1 fruit fly cellular context compared by ENCODE assay signal in the genomic region with DNA sequence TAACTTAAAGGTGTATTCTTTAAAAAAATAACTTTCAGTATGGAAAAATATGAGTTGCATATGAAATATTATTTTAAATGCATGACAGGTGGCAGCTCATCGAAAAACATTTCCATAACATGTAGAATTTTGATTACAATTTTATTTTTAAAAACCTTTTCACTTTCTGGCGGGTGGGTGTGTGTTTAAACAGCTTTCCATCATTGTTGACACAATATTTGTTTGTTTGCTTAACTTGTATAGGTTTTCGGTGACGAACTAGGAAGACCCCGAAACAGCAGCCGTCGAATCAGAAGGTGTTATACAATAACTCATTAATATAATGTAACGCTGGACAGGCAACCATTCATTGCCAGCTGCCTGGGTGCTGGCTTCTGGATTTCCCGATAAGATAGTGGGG.
TF ChIP-seq lines count a peak whose summit lies in the region.

No protein-coding gene starts in this region.

TF ChIP-seq in whole organism, embryonic, 481 proteins besides CTCF, POLR2A, EP300 and RAD21 (continued from another document and continues in another):
- TF ChIP-seq wek (GFP tag; optimal IDR thresholded peaks at IDR 0.05; lab: Kevin White, UChicago) = peak; percentile 35
- no peak for TF ChIP-seq yki (optimal IDR thresholded peaks at IDR 0.05; lab: Kevin White, UChicago)
- TF ChIP-seq gce (GFP tag; IDR thresholded peaks at IDR 0.05; lab: Robert Waterston, UW) = no peak
- TF ChIP-seq Mad (GFP tag; optimal IDR thresholded peaks at IDR 0.05; lab: Kevin White, UChicago) = no peak
- no peak for TF ChIP-seq zfh2 (GFP tag; optimal IDR thresholded peaks at IDR 0.05; lab: Kevin White, UChicago)
- no peak for TF ChIP-seq CG6654 (GFP tag; optimal IDR thresholded peaks at IDR 0.05; lab: Kevin White, UChicago)
- no peak for TF ChIP-seq danr (GFP tag; IDR thresholded peaks at IDR 0.05; lab: Robert Waterston, UW)
- TF ChIP-seq exex (tag; optimal IDR thresholded peaks at IDR 0.05; lab: Kevin White, UChicago) = no peak
- no peak for TF ChIP-seq odd (GFP tag; optimal IDR thresholded peaks at IDR 0.05; lab: Kevin White, UChicago)
- TF ChIP-seq Xbp1 (GFP tag; optimal IDR thresholded peaks at IDR 0.05; lab: Kevin White, UChicago) = no peak
- no peak for TF ChIP-seq E2f1 (GFP tag; IDR thresholded peaks at IDR 0.05; lab: Robert Waterston, UW)
- no peak for TF ChIP-seq D19B (GFP tag; optimal IDR thresholded peaks at IDR 0.05; lab: Kevin White, UChicago)
- TF ChIP-seq B-H2 (GFP tag; optimal IDR thresholded peaks at IDR 0.05; lab: Kevin White, UChicago) = no peak
- TF ChIP-seq CG7372 (GFP tag; IDR thresholded peaks at IDR 0.05; lab: Robert Waterston, UW) = no peak
- TF ChIP-seq ato (GFP tag; IDR thresholded peaks at IDR 0.05; lab: Robert Waterston, UW; ENCODE audit: partially characterized antibody) = no peak
- no peak for TF ChIP-seq gcm2 (GFP tag; optimal IDR thresholded peaks at IDR 0.05; lab: Kevin White, UChicago)
- TF ChIP-seq gsb-n (tag; optimal IDR thresholded peaks at IDR 0.05; lab: Kevin White, UChicago) = peak; percentile 11
- TF ChIP-seq vfl (GFP tag; optimal IDR thresholded peaks at IDR 0.05; lab: Kevin White, UChicago) = no peak
- no peak for TF ChIP-seq pum (GFP tag; optimal IDR thresholded peaks at IDR 0.05; lab: Kevin White, UChicago)
- peak; percentile 23; the same call in 1 of the 2 replicates for TF ChIP-seq Atf6 (GFP tag; IDR thresholded peaks at IDR 0.05; lab: Robert Waterston, UW)
- TF ChIP-seq Asciz (GFP tag; optimal IDR thresholded peaks at IDR 0.05; lab: Kevin White, UChicago) = peak; percentile 57
- TF ChIP-seq CG31388 (GFP tag; optimal IDR thresholded peaks at IDR 0.05; lab: Kevin White, UChicago) = no peak
- TF ChIP-seq CG32772 (GFP tag; IDR thresholded peaks at IDR 0.05; lab: Robert Waterston, UW) = no peak
- no peak for TF ChIP-seq CG7357 (GFP tag; IDR thresholded peaks at IDR 0.05; lab: Robert Waterston, UW)
- no peak for TF ChIP-seq Hr39 (optimal IDR thresholded peaks at IDR 0.05; lab: Kevin White, UChicago)
- peak; percentile 32 for TF ChIP-seq CG1603 (tag; optimal IDR thresholded peaks at IDR 0.05; lab: Kevin White, UChicago)
- TF ChIP-seq Hmx (GFP tag; optimal IDR thresholded peaks at IDR 0.05; lab: Kevin White, UChicago) = no peak
- TF ChIP-seq Ssrp (tag; optimal IDR thresholded peaks at IDR 0.05; lab: Kevin White, UChicago) = no peak
- no peak for TF ChIP-seq stwl (tag; optimal IDR thresholded peaks at IDR 0.05; lab: Kevin White, UChicago)
- no peak for TF ChIP-seq CG4730 (GFP tag; IDR thresholded peaks at IDR 0.05; lab: Robert Waterston, UW)
- no peak for TF ChIP-seq slbo (GFP tag; IDR thresholded peaks at IDR 0.05; lab: Robert Waterston, UW)
- TF ChIP-seq CG4820 (GFP tag; optimal IDR thresholded peaks at IDR 0.05; lab: Kevin White, UChicago) = no peak
- no peak for TF ChIP-seq oc (tag; optimal IDR thresholded peaks at IDR 0.05; lab: Kevin White, UChicago)
- no peak for TF ChIP-seq ham (GFP tag; IDR thresholded peaks at IDR 0.05; lab: Robert Waterston, UW)
- peak; percentile 49; the same call in 1 of the 2 replicates for TF ChIP-seq Awh (GFP tag; IDR thresholded peaks at IDR 0.05; lab: Robert Waterston, UW)
- peak; percentile 43 for TF ChIP-seq Hmr (GFP tag; optimal IDR thresholded peaks at IDR 0.05; lab: Kevin White, UChicago)
- no peak for TF ChIP-seq pfk (GFP tag; optimal IDR thresholded peaks at IDR 0.05; lab: Kevin White, UChicago)
- TF ChIP-seq CkIIα-i1 (GFP tag; IDR thresholded peaks at IDR 0.05; lab: Robert Waterston, UW) = no peak
- TF ChIP-seq disco-r (GFP tag; optimal IDR thresholded peaks at IDR 0.05; lab: Kevin White, UChicago) = no peak
- no peak for TF ChIP-seq CG14965 (GFP tag; optimal IDR thresholded peaks at IDR 0.05; lab: Kevin White, UChicago; ENCODE audit: borderline replicate concordance)
- no peak for TF ChIP-seq CG12744 (GFP tag; optimal IDR thresholded peaks at IDR 0.05; lab: Kevin White, UChicago)
- TF ChIP-seq BEAF-32 (GFP tag; optimal IDR thresholded peaks at IDR 0.05; lab: Kevin White, UChicago) = no peak
- no peak for TF ChIP-seq Drgx (GFP tag; IDR thresholded peaks at IDR 0.05; lab: Robert Waterston, UW)
- no peak for TF ChIP-seq CG2889 (GFP tag; IDR thresholded peaks at IDR 0.05; lab: Robert Waterston, UW)
- peak; percentile 9 for TF ChIP-seq Side (GFP tag; optimal IDR thresholded peaks at IDR 0.05; lab: Kevin White, UChicago)
- no peak; the same call in 1 of the 2 replicates for TF ChIP-seq CG31441 (GFP tag; IDR thresholded peaks at IDR 0.05; lab: Robert Waterston, UW)
- TF ChIP-seq ab (GFP tag; optimal IDR thresholded peaks at IDR 0.05; lab: Kevin White, UChicago) = no peak
- no peak for TF ChIP-seq tna (GFP tag; IDR thresholded peaks at IDR 0.05; lab: Robert Waterston, UW; ENCODE audit: partially characterized antibody)
- TF ChIP-seq CG6272 (GFP tag; IDR thresholded peaks at IDR 0.05; lab: Robert Waterston, UW) = no peak
- TF ChIP-seq sisA (GFP tag; IDR thresholded peaks at IDR 0.05; lab: Robert Waterston, UW) = no peak
- TF ChIP-seq trh (GFP tag; optimal IDR thresholded peaks at IDR 0.05; lab: Kevin White, UChicago) = peak; percentile 0
- TF ChIP-seq CG10274 (GFP tag; optimal IDR thresholded peaks at IDR 0.05; lab: Kevin White, UChicago) = no peak
- TF ChIP-seq Ravus (GFP tag; IDR thresholded peaks at IDR 0.05; lab: Robert Waterston, UW) = no peak
- TF ChIP-seq B-H1 (GFP tag; IDR thresholded peaks at IDR 0.05; lab: Robert Waterston, UW) = no peak
- TF ChIP-seq Stat92E (GFP tag; optimal IDR thresholded peaks at IDR 0.05; lab: Kevin White, UChicago) = no peak
- no peak for TF ChIP-seq CG15479 (GFP tag; optimal IDR thresholded peaks at IDR 0.05; lab: Kevin White, UChicago)
- TF ChIP-seq Ada2b (GFP tag; IDR thresholded peaks at IDR 0.05; lab: Robert Waterston, UW) = no peak
- TF ChIP-seq zen2 (GFP tag; IDR thresholded peaks at IDR 0.05; lab: Robert Waterston, UW; ENCODE audit: partially characterized antibody) = no peak
- TF ChIP-seq Myb (GFP tag; optimal IDR thresholded peaks at IDR 0.05; lab: Kevin White, UChicago) = no peak
- no peak for TF ChIP-seq CG2129 (GFP tag; IDR thresholded peaks at IDR 0.05; lab: Robert Waterston, UW; ENCODE audit: partially characterized antibody)
- TF ChIP-seq kah (GFP tag; optimal IDR thresholded peaks at IDR 0.05; lab: Kevin White, UChicago) = no peak
- TF ChIP-seq CG15073 (GFP tag; optimal IDR thresholded peaks at IDR 0.05; lab: Kevin White, UChicago) = no peak
- peak; percentile 29 for TF ChIP-seq CG1529 (GFP tag; optimal IDR thresholded peaks at IDR 0.05; lab: Kevin White, UChicago)
- no peak for TF ChIP-seq CG10979 (tag; optimal IDR thresholded peaks at IDR 0.05; lab: Kevin White, UChicago)
- TF ChIP-seq CG5180 (GFP tag; optimal IDR thresholded peaks at IDR 0.05; lab: Kevin White, UChicago) = no peak
- TF ChIP-seq Neu2 (GFP tag; optimal IDR thresholded peaks at IDR 0.05; lab: Kevin White, UChicago; ENCODE audit: borderline replicate concordance) = no peak
- no peak for TF ChIP-seq fd96Cb (tag; optimal IDR thresholded peaks at IDR 0.05; lab: Kevin White, UChicago)
- no peak for TF ChIP-seq CG13287 (GFP tag; IDR thresholded peaks at IDR 0.05; lab: Robert Waterston, UW; ENCODE audit: partially characterized antibody)
- TF ChIP-seq CG17361 (GFP tag; IDR thresholded peaks at IDR 0.05; lab: Robert Waterston, UW) = no peak
- no peak for TF ChIP-seq NK7.1 (GFP tag; optimal IDR thresholded peaks at IDR 0.05; lab: Kevin White, UChicago)
- TF ChIP-seq NfI (GFP tag; optimal IDR thresholded peaks at IDR 0.05; lab: Kevin White, UChicago) = peak; percentile 9
- no peak for TF ChIP-seq CG11456 (GFP tag; IDR thresholded peaks at IDR 0.05; lab: Robert Waterston, UW)
- TF ChIP-seq CG30431 (GFP tag; optimal IDR thresholded peaks at IDR 0.05; lab: Kevin White, UChicago) = no peak
- TF ChIP-seq fd3F (GFP tag; optimal IDR thresholded peaks at IDR 0.05; lab: Kevin White, UChicago) = no peak
- no peak for TF ChIP-seq CG33213 (GFP tag; optimal IDR thresholded peaks at IDR 0.05; lab: Kevin White, UChicago)
- no peak for TF ChIP-seq Nf-YA (GFP tag; IDR thresholded peaks at IDR 0.05; lab: Robert Waterston, UW)
- no peak for TF ChIP-seq CG10267 (tag; optimal IDR thresholded peaks at IDR 0.05; lab: Kevin White, UChicago)
- no peak for TF ChIP-seq Dad (GFP tag; optimal IDR thresholded peaks at IDR 0.05; lab: Kevin White, UChicago)
- no peak for TF ChIP-seq ftz-f1 (GFP tag; optimal IDR thresholded peaks at IDR 0.05; lab: Kevin White, UChicago)
- no peak for TF ChIP-seq crol (GFP tag; IDR thresholded peaks at IDR 0.05; lab: Robert Waterston, UW)
- TF ChIP-seq Ets65A (GFP tag; lab: Kevin White, UChicago) = no peak
- TF ChIP-seq otp (GFP tag; IDR thresholded peaks at IDR 0.05; lab: Robert Waterston, UW) = 0 out of 3 replicates have a peak, but pooled peaks have one; percentile 30
- no peak for TF ChIP-seq dysf (GFP tag; IDR thresholded peaks at IDR 0.05; lab: Robert Waterston, UW)
- no peak for TF ChIP-seq CG10366 (GFP tag; IDR thresholded peaks at IDR 0.05; lab: Robert Waterston, UW)
- TF ChIP-seq CG32767 (GFP tag; IDR thresholded peaks at IDR 0.05; lab: Robert Waterston, UW) = no peak
- no peak for TF ChIP-seq CG5953 (GFP tag; IDR thresholded peaks at IDR 0.05; lab: Robert Waterston, UW)
- no peak for TF ChIP-seq eyg (GFP tag; optimal IDR thresholded peaks at IDR 0.05; lab: Kevin White, UChicago)
- no peak for TF ChIP-seq CG14014 (GFP tag; IDR thresholded peaks at IDR 0.05; lab: Robert Waterston, UW)
- TF ChIP-seq Atf3 (GFP tag; optimal IDR thresholded peaks at IDR 0.05; lab: Kevin White, UChicago) = no peak
- peak; percentile 45 for TF ChIP-seq CG17568 (GFP tag; optimal IDR thresholded peaks at IDR 0.05; lab: Kevin White, UChicago)
- no peak for TF ChIP-seq prd (optimal IDR thresholded peaks at IDR 0.05; lab: Kevin White, UChicago)
- TF ChIP-seq prd (GFP tag; IDR thresholded peaks at IDR 0.05; lab: Robert Waterston, UW) = no peak
- no peak for TF ChIP-seq CG3838 (GFP tag; optimal IDR thresholded peaks at IDR 0.05; lab: Kevin White, UChicago)
- TF ChIP-seq CG18619 (GFP tag; optimal IDR thresholded peaks at IDR 0.05; lab: Kevin White, UChicago) = no peak
- no peak for TF ChIP-seq CG13296 (GFP tag; optimal IDR thresholded peaks at IDR 0.05; lab: Kevin White, UChicago)
- no peak for TF ChIP-seq CG1602 (GFP tag; optimal IDR thresholded peaks at IDR 0.05; lab: Kevin White, UChicago)
- no peak for TF ChIP-seq Kr (GFP tag; optimal IDR thresholded peaks at IDR 0.05; lab: Kevin White, UChicago)
- TF ChIP-seq sug (tag; optimal IDR thresholded peaks at IDR 0.05; lab: Kevin White, UChicago) = no peak
- no peak for TF ChIP-seq Gsc (GFP tag; IDR thresholded peaks at IDR 0.05; lab: Robert Waterston, UW)
- TF ChIP-seq Hr51 (GFP tag; optimal IDR thresholded peaks at IDR 0.05; lab: Kevin White, UChicago) = no peak
- no peak for TF ChIP-seq CG31365 (tag; optimal IDR thresholded peaks at IDR 0.05; lab: Kevin White, UChicago)
- TF ChIP-seq CG15269 (tag; optimal IDR thresholded peaks at IDR 0.05; lab: Kevin White, UChicago) = no peak
- TF ChIP-seq CG2712 (tag; optimal IDR thresholded peaks at IDR 0.05; lab: Kevin White, UChicago) = no peak
- TF ChIP-seq CG2120 (GFP tag; optimal IDR thresholded peaks at IDR 0.05; lab: Kevin White, UChicago) = peak; percentile 11
- TF ChIP-seq CG9797 (GFP tag; optimal IDR thresholded peaks at IDR 0.05; lab: Kevin White, UChicago) = no peak
- TF ChIP-seq tin (GFP tag; optimal IDR thresholded peaks at IDR 0.05; lab: Kevin White, UChicago) = no peak
- TF ChIP-seq lab (GFP tag; optimal IDR thresholded peaks at IDR 0.05; lab: Kevin White, UChicago) = peak; percentile 71
- TF ChIP-seq CG14050 (GFP tag; IDR thresholded peaks at IDR 0.05; lab: Robert Waterston, UW) = no peak
- no peak for TF ChIP-seq hb (GFP tag; IDR thresholded peaks at IDR 0.05; lab: Robert Waterston, UW; ENCODE audit: partially characterized antibody)
- peak; percentile 4 for TF ChIP-seq pho (GFP tag; optimal IDR thresholded peaks at IDR 0.05; lab: Kevin White, UChicago)
- no peak for TF ChIP-seq tap (tag; optimal IDR thresholded peaks at IDR 0.05; lab: Kevin White, UChicago)
- no peak for TF ChIP-seq bbx (GFP tag; IDR thresholded peaks at IDR 0.05; lab: Robert Waterston, UW; ENCODE audit: partially characterized antibody)
- TF ChIP-seq Dref (GFP tag; IDR thresholded peaks at IDR 0.05; lab: Robert Waterston, UW) = no peak
- TF ChIP-seq C15 (GFP tag; IDR thresholded peaks at IDR 0.05; lab: Robert Waterston, UW) = no peak
- no peak for TF ChIP-seq Aef1 (GFP tag; IDR thresholded peaks at IDR 0.05; lab: Robert Waterston, UW)
- TF ChIP-seq sc (optimal IDR thresholded peaks at IDR 0.05; lab: Kevin White, UChicago) = no peak
- TF ChIP-seq sc (GFP tag; optimal IDR thresholded peaks at IDR 0.05; lab: Kevin White, UChicago) = no peak
- TF ChIP-seq ap (GFP tag; IDR thresholded peaks at IDR 0.05; lab: Robert Waterston, UW) = no peak
- TF ChIP-seq Bgb (GFP tag; IDR thresholded peaks at IDR 0.05; lab: Robert Waterston, UW; ENCODE audit: partially characterized antibody) = no peak
- no peak for TF ChIP-seq klu (GFP tag; IDR thresholded peaks at IDR 0.05; lab: Robert Waterston, UW)
- no peak for TF ChIP-seq ro (GFP tag; IDR thresholded peaks at IDR 0.05; lab: Robert Waterston, UW)
- TF ChIP-seq Six4 (GFP tag; optimal IDR thresholded peaks at IDR 0.05; lab: Kevin White, UChicago) = no peak
- TF ChIP-seq CG34376 (GFP tag; optimal IDR thresholded peaks at IDR 0.05; lab: Kevin White, UChicago) = no peak
- no peak for TF ChIP-seq CG1792 (GFP tag; optimal IDR thresholded peaks at IDR 0.05; lab: Kevin White, UChicago)
- TF ChIP-seq CG12769 (tag; optimal IDR thresholded peaks at IDR 0.05; lab: Kevin White, UChicago) = peak; percentile 22
- no peak for TF ChIP-seq CG4617 (GFP tag; optimal IDR thresholded peaks at IDR 0.05; lab: Kevin White, UChicago; ENCODE audit: borderline replicate concordance)
- no peak for TF ChIP-seq az2 (GFP tag; optimal IDR thresholded peaks at IDR 0.05; lab: Kevin White, UChicago)
- no peak for TF ChIP-seq Rfx (GFP tag; IDR thresholded peaks at IDR 0.05; lab: Robert Waterston, UW)
- no peak for TF ChIP-seq CG11560 (tag; IDR thresholded peaks at IDR 0.05; lab: Robert Waterston, UW)
- TF ChIP-seq HLH54F (GFP tag; optimal IDR thresholded peaks at IDR 0.05; lab: Kevin White, UChicago) = no peak
- TF ChIP-seq mirr (GFP tag; optimal IDR thresholded peaks at IDR 0.05; lab: Kevin White, UChicago) = no peak
- TF ChIP-seq dan (GFP tag; IDR thresholded peaks at IDR 0.05; lab: Robert Waterston, UW) = no peak
- no peak for TF ChIP-seq run (tag; optimal IDR thresholded peaks at IDR 0.05; lab: Kevin White, UChicago)
- TF ChIP-seq dimm (GFP tag; IDR thresholded peaks at IDR 0.05; lab: Robert Waterston, UW) = no peak
- no peak for TF ChIP-seq CHES-1-like (GFP tag; optimal IDR thresholded peaks at IDR 0.05; lab: Kevin White, UChicago)
